Worm (Caenorhabditis elegans): ENCODE data around the gene T13C5.9.

Gene T13C5.9

DNA sequence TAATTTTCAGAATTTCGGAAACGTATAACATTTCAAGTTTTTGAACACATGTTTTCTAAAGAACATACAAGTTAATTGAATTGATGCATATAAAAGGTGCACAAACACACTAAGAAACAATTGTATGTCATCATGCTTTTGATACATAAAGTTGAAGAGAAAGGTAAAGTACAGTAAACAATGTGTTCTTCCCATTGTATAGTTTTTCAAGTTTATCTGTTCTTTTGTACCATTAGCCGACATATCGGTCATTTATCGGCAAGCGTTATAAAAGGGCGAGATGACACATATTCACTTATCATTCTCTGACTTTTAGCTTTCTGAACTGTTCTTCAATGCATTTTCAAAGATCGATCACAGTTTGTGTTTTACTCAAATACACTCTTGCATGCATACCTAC is at the start of gene T13C5.9:
Gene T13C5.9, plus strand, starts transcription at position 301 of the 400 bp plus-strand sequence.
- no peak for TF ChIP-seq dmd-4 (tag; optimal IDR thresholded peaks at IDR 0.05)
- TF ChIP-seq F13H6.1 (tag; optimal IDR thresholded peaks at IDR 0.05), result no peak
- no peak for TF ChIP-seq snpc-4 (tag; optimal IDR thresholded peaks at IDR 0.05)
- TF ChIP-seq lin-13 (GFP tag; optimal IDR thresholded peaks at IDR 0.05), result no peak
- TF ChIP-seq mbf-1 (tag; optimal IDR thresholded peaks at IDR 0.05), result no peak
- TF ChIP-seq ztf-11 (tag; optimal IDR thresholded peaks at IDR 0.05), result no peak
- TF ChIP-seq gmeb-1 (tag; optimal IDR thresholded peaks at IDR 0.05), result no peak
- TF ChIP-seq unc-39 (tag; optimal IDR thresholded peaks at IDR 0.05), result no peak
- TF ChIP-seq lin-39 (tag; optimal IDR thresholded peaks at IDR 0.05), result no peak
- TF ChIP-seq mdl-1 (tag; optimal IDR thresholded peaks at IDR 0.05), result no peak
- no peak for TF ChIP-seq zag-1 (tag; optimal IDR thresholded peaks at IDR 0.05)
- no peak for TF ChIP-seq sem-4 (tag; optimal IDR thresholded peaks at IDR 0.05)
- no peak for TF ChIP-seq peb-1 (tag; optimal IDR thresholded peaks at IDR 0.05)
- no peak for TF ChIP-seq alr-1 (tag; optimal IDR thresholded peaks at IDR 0.05)
- no peak for TF ChIP-seq crh-2 (tag; optimal IDR thresholded peaks at IDR 0.05)
- no peak for TF ChIP-seq nhr-6 (tag; optimal IDR thresholded peaks at IDR 0.05)

DNA sequence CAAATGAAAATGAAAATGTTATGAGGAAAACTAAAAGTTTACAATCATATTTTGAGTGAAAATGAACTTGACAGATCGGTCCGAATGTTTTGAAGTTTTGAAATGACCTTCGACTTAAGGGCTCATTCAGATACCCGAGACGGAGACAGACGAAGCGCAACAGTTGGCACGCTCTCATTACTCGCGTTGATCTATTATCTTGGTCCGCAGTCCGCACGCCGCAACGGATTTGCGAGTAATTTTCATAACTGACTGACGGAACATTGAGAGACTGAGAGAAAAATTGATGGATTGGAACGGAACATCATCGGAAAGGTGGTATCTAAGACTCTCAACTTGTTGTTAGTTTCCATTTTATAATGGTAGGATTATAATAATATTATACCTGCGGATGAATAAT is 44.1 kb upstream of the T13C5.9 start:
- TF ChIP-seq sem-4 (tag; optimal IDR thresholded peaks at IDR 0.05) (peak; percentile 18), ztf-1 (GFP tag; conservative IDR thresholded peaks at IDR 0.05) (no peak)

DNA sequence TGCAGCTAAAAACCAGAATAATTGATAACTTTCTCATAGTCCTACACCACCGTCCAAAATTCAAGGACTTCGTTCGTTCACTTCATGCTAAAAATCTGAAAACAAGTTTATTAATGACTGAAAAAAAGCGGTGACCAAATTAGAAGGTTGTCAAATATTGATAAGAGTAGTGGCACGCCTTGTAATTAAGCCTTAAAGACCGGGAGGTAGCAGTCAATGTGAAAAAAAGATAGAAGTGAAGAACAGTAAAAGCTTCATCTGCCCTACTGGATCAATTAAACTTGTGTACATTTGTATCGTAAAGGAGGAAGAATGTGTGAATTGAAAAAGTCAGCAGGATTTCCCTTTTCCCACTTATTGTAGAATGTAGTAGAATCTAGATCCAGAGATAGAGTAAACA is 39.6 kb upstream of the T13C5.9 start, which contains the start of gene tag-275:
Gene tag-275, minus strand, starts transcription at position 101 of the 400 bp plus-strand sequence.
- TF ChIP-seq nhr-129 (tag; optimal IDR thresholded peaks at IDR 0.05) (no peak), unc-62 (GFP tag; optimal IDR thresholded peaks at IDR 0.05) (no peak), nhr-77 (tag; optimal IDR thresholded peaks at IDR 0.05) (no peak), fos-1 (tag; optimal IDR thresholded peaks at IDR 0.05) (no peak), Y55F3AM.14 (GFP tag; optimal IDR thresholded peaks at IDR 0.05) (no peak), nhr-25 (tag; optimal IDR thresholded peaks at IDR 0.05) (no peak), zag-1 (tag; optimal IDR thresholded peaks at IDR 0.05) (no peak), nhr-11 (tag; optimal IDR thresholded peaks at IDR 0.05) (no peak), nhr-12 (tag; optimal IDR thresholded peaks at IDR 0.05) (no peak)

DNA sequence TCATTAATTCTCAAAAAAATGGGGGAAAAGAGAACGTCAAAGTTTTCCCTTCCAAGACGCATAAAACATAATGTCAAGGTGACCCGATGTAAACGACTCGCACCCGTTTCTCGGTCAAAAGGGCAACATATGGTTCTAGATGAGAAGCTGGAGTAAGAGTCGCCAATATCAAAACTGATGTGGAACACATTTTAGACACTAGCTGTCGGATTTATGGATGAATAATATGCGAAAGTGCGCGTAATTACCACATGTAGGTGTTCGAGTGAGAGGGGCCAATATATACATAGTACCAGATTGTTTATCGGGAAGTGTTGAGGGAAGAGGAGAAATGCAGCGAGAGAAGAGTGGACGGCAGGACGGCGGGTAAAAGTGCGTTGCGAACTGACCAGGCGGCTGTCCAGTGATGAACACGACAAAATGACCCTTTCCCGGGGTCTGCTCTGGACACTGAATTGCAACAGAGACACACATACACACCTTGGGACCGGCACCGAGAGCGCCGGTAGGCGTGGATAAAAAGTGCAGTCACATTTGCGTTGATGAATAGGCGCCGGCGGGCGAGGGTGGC is 39.0 kb upstream of the T13C5.9 start:
- no peak for TF ChIP-seq mab-5 (tag; optimal IDR thresholded peaks at IDR 0.05)
- no peak for TF ChIP-seq unc-39 (tag; optimal IDR thresholded peaks at IDR 0.05)
- no peak for TF ChIP-seq skn-1 (tag; optimal IDR thresholded peaks at IDR 0.05)
- no peak for TF ChIP-seq lsy-2 (tag; optimal IDR thresholded peaks at IDR 0.05)
- TF ChIP-seq lin-11 (tag; optimal IDR thresholded peaks at IDR 0.05), result no peak
- no peak for TF ChIP-seq nhr-6 (tag; optimal IDR thresholded peaks at IDR 0.05)
- no peak for TF ChIP-seq nhr-12 (tag; optimal IDR thresholded peaks at IDR 0.05)
- no peak for TF ChIP-seq gmeb-1 (tag; optimal IDR thresholded peaks at IDR 0.05)
- TF ChIP-seq ztf-1 (GFP tag; conservative IDR thresholded peaks at IDR 0.05), result no peak
- no peak for TF ChIP-seq sma-3 (GFP tag; optimal IDR thresholded peaks at IDR 0.05)
- TF ChIP-seq unc-62 (GFP tag; optimal IDR thresholded peaks at IDR 0.05), result no peak
- no peak for TF ChIP-seq lin-13 (GFP tag; optimal IDR thresholded peaks at IDR 0.05)
- TF ChIP-seq nhr-77 (tag; optimal IDR thresholded peaks at IDR 0.05), result no peak
- no peak for TF ChIP-seq mdl-1 (tag; optimal IDR thresholded peaks at IDR 0.05)
- no peak for TF ChIP-seq lin-39 (tag; optimal IDR thresholded peaks at IDR 0.05)
- no peak for TF ChIP-seq nhr-25 (tag; optimal IDR thresholded peaks at IDR 0.05)
- no peak for TF ChIP-seq sma-9 (GFP tag; optimal IDR thresholded peaks at IDR 0.05)
- TF ChIP-seq sma-9 (tag; optimal IDR thresholded peaks at IDR 0.05), result no peak
- no peak for TF ChIP-seq nhr-11 (tag; optimal IDR thresholded peaks at IDR 0.05)

- no peak for TF ChIP-seq Y55F3AM.14 (GFP tag; optimal IDR thresholded peaks at IDR 0.05)
- no peak for TF ChIP-seq R02D3.7 (tag; optimal IDR thresholded peaks at IDR 0.05)
- TF ChIP-seq C34F6.9 (tag; optimal IDR thresholded peaks at IDR 0.05), result no peak
- TF ChIP-seq alr-1 (tag; optimal IDR thresholded peaks at IDR 0.05), result no peak
- TF ChIP-seq mab-5 (tag; optimal IDR thresholded peaks at IDR 0.05), result no peak
- TF ChIP-seq nhr-21 (tag; optimal IDR thresholded peaks at IDR 0.05), result no peak
- TF ChIP-seq ztf-1 (GFP tag; conservative IDR thresholded peaks at IDR 0.05), result no peak
- no peak for TF ChIP-seq mbf-1 (tag; optimal IDR thresholded peaks at IDR 0.05)
- no peak for TF ChIP-seq ztf-4 (tag; optimal IDR thresholded peaks at IDR 0.05)
- TF ChIP-seq lsy-2 (tag; optimal IDR thresholded peaks at IDR 0.05), result no peak
- TF ChIP-seq ama-1 (optimal IDR thresholded peaks at IDR 0.05), result no peak
- TF ChIP-seq zag-1 (tag; optimal IDR thresholded peaks at IDR 0.05), result no peak
- TF ChIP-seq crh-2 (tag; optimal IDR thresholded peaks at IDR 0.05), result no peak
- TF ChIP-seq sma-9 (GFP tag; optimal IDR thresholded peaks at IDR 0.05), result no peak
- TF ChIP-seq sma-9 (tag; optimal IDR thresholded peaks at IDR 0.05), result no peak
- no peak for TF ChIP-seq lin-11 (tag; optimal IDR thresholded peaks at IDR 0.05)
These were observed 34.6 kb upstream of the T13C5.9 start for ce11 chrX:6155436-6155835.

Measured in whole organism, L2 larva.